Fruit fly (Drosophila melanogaster) whole organism, prepupa: ENCODE measurements around the gene CG31800.

Experiments
- Blimp-1 ChIP-seq: fragments of 200-800 bp; sonication (Bioruptor generic); optimal IDR thresholded peaks from 3 replicates; lab custom pipeline; 2017; ENCODE audit warnings: missing biosample characterization, missing genetic modification characterization, mild to moderate bottlenecking, moderate library complexity, missing genetic modification reagents
- CG10631 ChIP-seq: fragments of 200-800 bp; sonication (Bioruptor generic); optimal IDR thresholded peaks from 2 replicates; lab custom pipeline; 2016; ENCODE audit warnings: missing biosample characterization, missing genetic modification characterization
- CG10669 ChIP-seq: fragments of 200-800 bp; sonication (Bioruptor generic); optimal IDR thresholded peaks from 3 replicates; lab custom pipeline; 2018; ENCODE audit warnings: missing biosample characterization, mild to moderate bottlenecking, missing genetic modification characterization, moderate library complexity
- CG11294 ChIP-seq: fragments of 200-800 bp; sonication (Bioruptor generic); IDR thresholded peaks from 2 replicates; pipeline ENCODE4 v1.3.6; 2022; ENCODE audit warnings: missing biosample characterization, missing genetic modification characterization
- CG11762 ChIP-seq: fragments of 200-800 bp; sonication (Bioruptor generic); optimal IDR thresholded peaks from 3 replicates; lab custom pipeline; 2016; ENCODE audit warnings: missing biosample characterization, missing genetic modification characterization; ENCODE audit not compliant: insufficient read depth
- CG15336 ChIP-seq: fragments of 200-800 bp; sonication (Bioruptor generic); IDR thresholded peaks from 2 replicates; pipeline ENCODE4 v1.3.6; 2022; ENCODE audit warnings: missing biosample characterization, missing genetic modification characterization
- CG1621 ChIP-seq: fragments of 200-800 bp; sonication (Bioruptor generic); optimal IDR thresholded peaks from 3 replicates; lab custom pipeline; 2018; ENCODE audit warnings: missing biosample characterization, mild to moderate bottlenecking, missing genetic modification characterization
- CG16779 ChIP-seq: fragments of 200-800 bp; sonication (Bioruptor generic); optimal IDR thresholded peaks from 3 replicates; lab custom pipeline; 2017; ENCODE audit warnings: missing biosample characterization, mild to moderate bottlenecking, missing genetic modification characterization
- CG3032 ChIP-seq: fragments of 200-800 bp; optimal IDR thresholded peaks from 2 replicates; lab custom pipeline; 2019; ENCODE audit warnings: missing biosample characterization, mild to moderate bottlenecking, missing genetic modification characterization, moderate library complexity
- CG31627 ChIP-seq: fragments of 200-800 bp; sonication (Bioruptor generic); optimal IDR thresholded peaks from 3 replicates; lab custom pipeline; 2016; ENCODE audit warnings: missing biosample characterization, missing genetic modification characterization
- CG32006 ChIP-seq: fragments of 200-800 bp; sonication (Bioruptor generic); optimal IDR thresholded peaks from 3 replicates; lab custom pipeline; 2017; ENCODE audit warnings: missing biosample characterization, mild to moderate bottlenecking, missing genetic modification characterization
- CG34406 ChIP-seq: fragments of 200-800 bp; sonication (Bioruptor generic); optimal IDR thresholded peaks from 3 replicates; lab custom pipeline; 2016; ENCODE audit warnings: missing biosample characterization, missing genetic modification characterization
- CG3919 ChIP-seq: fragments of 200-800 bp; sonication (Bioruptor generic); optimal IDR thresholded peaks from 3 replicates; lab custom pipeline; 2016; ENCODE audit warnings: missing biosample characterization, missing genetic modification characterization
- CG4318 ChIP-seq: fragments of 200-800 bp; sonication (Bioruptor generic); optimal IDR thresholded peaks from 3 replicates; lab custom pipeline; 2017; ENCODE audit warnings: missing biosample characterization, mild to moderate bottlenecking, missing genetic modification characterization
- CG6163 ChIP-seq: fragments of 200-800 bp; sonication (Bioruptor generic); IDR thresholded peaks from 3 replicates; pipeline ENCODE4 v1.3.6; 2022; ENCODE audit warnings: missing biosample characterization, missing genetic modification characterization
- CG6276 ChIP-seq: fragments of 200-800 bp; sonication (Bioruptor generic); optimal IDR thresholded peaks from 2 replicates; lab custom pipeline; 2017; ENCODE audit warnings: missing biosample characterization, mild to moderate bottlenecking, missing genetic modification characterization
- CG6792 ChIP-seq: fragments of 200-800 bp; sonication (Bioruptor generic); optimal IDR thresholded peaks from 3 replicates; lab custom pipeline; 2016; ENCODE audit warnings: missing biosample characterization, missing genetic modification characterization
- CG6808 ChIP-seq: fragments of 200-800 bp; sonication (Bioruptor generic); optimal IDR thresholded peaks from 3 replicates; lab custom pipeline; 2017; ENCODE audit warnings: missing biosample characterization, missing genetic modification characterization, mild to moderate bottlenecking, moderate library complexity, missing genetic modification reagents
- CG6854 ChIP-seq: fragments of 200-800 bp; sonication (Bioruptor generic); optimal IDR thresholded peaks from 2 replicates; lab custom pipeline; 2017; ENCODE audit warnings: missing biosample characterization, mild to moderate bottlenecking, missing genetic modification characterization
- CG7368 ChIP-seq: fragments of 200-800 bp; sonication (Bioruptor generic); optimal IDR thresholded peaks from 3 replicates; lab custom pipeline; 2016; ENCODE audit warnings: missing biosample characterization, missing genetic modification characterization
- CG8632 ChIP-seq: fragments of 200-800 bp; sonication (Bioruptor generic); optimal IDR thresholded peaks from 3 replicates; lab custom pipeline; 2016; ENCODE audit warnings: missing biosample characterization, missing genetic modification characterization
- CG9139 ChIP-seq: fragments of 200-800 bp; sonication (Bioruptor generic); optimal IDR thresholded peaks from 3 replicates; lab custom pipeline; 2017; ENCODE audit warnings: missing biosample characterization, mild to moderate bottlenecking, missing genetic modification characterization
- Eip75B ChIP-seq: fragments of 200-800 bp; sonication (Bioruptor generic); optimal IDR thresholded peaks from 3 replicates; lab custom pipeline; 2016; ENCODE audit warnings: missing biosample characterization, missing genetic modification characterization
- Eip78C ChIP-seq: fragments of 200-800 bp; sonication (Bioruptor generic); peaks from one replicate; lab custom pipeline; 2016; ENCODE audit warnings: missing biosample characterization, missing genetic modification characterization
- Eip93F ChIP-seq: fragments of 200-800 bp; sonication (Bioruptor generic); optimal IDR thresholded peaks from 2 replicates; lab custom pipeline; 2016; ENCODE audit warnings: missing biosample characterization, mild to moderate bottlenecking, missing genetic modification characterization
- Ets21C ChIP-seq: fragments of 200-800 bp; sonication (Bioruptor generic); optimal IDR thresholded peaks from 3 replicates; lab custom pipeline; 2016; ENCODE audit warnings: missing biosample characterization, missing genetic modification characterization
- Ets96B ChIP-seq: fragments of 200-800 bp; optimal IDR thresholded peaks from 2 replicates; lab custom pipeline; 2019; ENCODE audit warnings: missing biosample characterization, mild to moderate bottlenecking, missing genetic modification characterization, moderate library complexity
- Gug ChIP-seq: fragments of 200-800 bp; sonication (Bioruptor generic); IDR thresholded peaks from 2 replicates; pipeline ENCODE4 v1.3.6; 2022; ENCODE audit warnings: missing biosample characterization, missing genetic modification characterization
- Hr38 ChIP-seq: sonication (Bioruptor generic); optimal IDR thresholded peaks from 2 replicates; lab custom pipeline; 2016; ENCODE audit warnings: missing biosample characterization, missing genetic modification characterization
- Hr4 ChIP-seq: fragments of 200-800 bp; sonication (Bioruptor generic); optimal IDR thresholded peaks from 3 replicates; lab custom pipeline; 2016; ENCODE audit warnings: missing biosample characterization, missing genetic modification characterization
- Lpt ChIP-seq: fragments of 200-800 bp; sonication (Bioruptor generic); optimal IDR thresholded peaks from 3 replicates; lab custom pipeline; 2016; ENCODE audit warnings: missing biosample characterization, missing genetic modification characterization
- Met ChIP-seq: fragments of 200-800 bp; sonication (Bioruptor generic); optimal IDR thresholded peaks from 3 replicates; lab custom pipeline; 2016; ENCODE audit warnings: missing biosample characterization, missing genetic modification characterization
- OdsH ChIP-seq: fragments of 200-800 bp; sonication (Bioruptor generic); optimal IDR thresholded peaks from 3 replicates; lab custom pipeline; 2016; ENCODE audit warnings: missing biosample characterization, missing genetic modification characterization
- Smox ChIP-seq: fragments of 200-800 bp; sonication (Bioruptor generic); optimal IDR thresholded peaks from 3 replicates; lab custom pipeline; 2016; ENCODE audit warnings: missing biosample characterization, missing genetic modification characterization
- Sox15 ChIP-seq: fragments of 200-800 bp; sonication (Bioruptor generic); optimal IDR thresholded peaks from 3 replicates; lab custom pipeline; 2016; ENCODE audit warnings: missing biosample characterization, missing genetic modification characterization
- achi ChIP-seq: fragments of 200-800 bp; sonication (Bioruptor generic); optimal IDR thresholded peaks from 3 replicates; lab custom pipeline; 2016; ENCODE audit warnings: missing biosample characterization, missing genetic modification characterization
- acj6 ChIP-seq: fragments of 200-800 bp; sonication (Bioruptor generic); optimal IDR thresholded peaks from 3 replicates; lab custom pipeline; 2016; ENCODE audit warnings: missing biosample characterization, missing genetic modification characterization
- cyc ChIP-seq: fragments of 200-800 bp; sonication (Bioruptor generic); optimal IDR thresholded peaks from 3 replicates; lab custom pipeline; 2016; ENCODE audit warnings: missing biosample characterization, missing genetic modification characterization
- dac ChIP-seq: fragments of 200-800 bp; sonication (Bioruptor generic); optimal IDR thresholded peaks from 2 replicates; lab custom pipeline; 2017; ENCODE audit warnings: missing biosample characterization, mild to moderate bottlenecking, missing genetic modification characterization
- dsx ChIP-seq: fragments of 200-800 bp; optimal IDR thresholded peaks from 3 replicates; lab custom pipeline; 2019; ENCODE audit warnings: missing biosample characterization, mild to moderate bottlenecking, missing genetic modification characterization, moderate library complexity; ENCODE audit not compliant: poor library complexity, severe bottlenecking
- eg ChIP-seq: fragments of 200-800 bp; sonication (Bioruptor generic); IDR thresholded peaks from 3 replicates; pipeline ENCODE4 v1.3.6; 2022; ENCODE audit warnings: missing biosample characterization, missing genetic modification characterization
- esn ChIP-seq: fragments of 200-800 bp; sonication (Bioruptor generic); optimal IDR thresholded peaks from 2 replicates; lab custom pipeline; 2016; ENCODE audit warnings: missing biosample characterization, mild to moderate bottlenecking, missing genetic modification characterization, moderate library complexity
- fd59A ChIP-seq: fragments of 200-800 bp; sonication (Bioruptor generic); optimal IDR thresholded peaks from 2 replicates; lab custom pipeline; 2017; ENCODE audit warnings: missing biosample characterization, mild to moderate bottlenecking, missing genetic modification characterization, missing genetic modification reagents
- fd85E ChIP-seq: fragments of 200-800 bp; sonication (Bioruptor generic); optimal IDR thresholded peaks from 3 replicates; lab custom pipeline; 2016; ENCODE audit warnings: missing biosample characterization, missing genetic modification characterization
- lz ChIP-seq: fragments of 200-800 bp; sonication (Bioruptor generic); optimal IDR thresholded peaks from 3 replicates; lab custom pipeline; 2016; ENCODE audit warnings: missing biosample characterization, missing genetic modification characterization
- net ChIP-seq: fragments of 200-800 bp; sonication (Bioruptor generic); optimal IDR thresholded peaks from 3 replicates; lab custom pipeline; 2016; ENCODE audit warnings: missing biosample characterization, missing genetic modification characterization
- pdm3 ChIP-seq: fragments of 200-800 bp; sonication (Bioruptor generic); optimal IDR thresholded peaks from 3 replicates; lab custom pipeline; 2016; ENCODE audit warnings: missing biosample characterization, missing genetic modification characterization
- ss ChIP-seq, 2 experiments: fragments of 200-800 bp; sonication (Bioruptor generic); optimal IDR thresholded peaks; 2 replicates in 1 of 2; 3 replicates in 1 of 2; lab custom pipeline; 2017 to 2018; ENCODE audit warnings: mild to moderate bottlenecking in 2 of 2, missing biosample characterization in 2 of 2, missing genetic modification characterization in 2 of 2, moderate library complexity in 1 of 2
- svp ChIP-seq: fragments of 200-800 bp; sonication (Bioruptor generic); peaks from one replicate; lab custom pipeline; 2016; ENCODE audit warnings: missing biosample characterization, missing genetic modification characterization

The CG31800 gene

dm6 chr2L:19074099-19074828 is 39.9 kb upstream of the CG31800 start, which contains the start of gene CG17572:
CG17572 (minus strand) TSS chr2L:19074149.
- no peak for TF ChIP-seq CG9139
- TF ChIP-seq eg (GFP tag; lab: Robert Waterston, UW) = no peak
- no peak for TF ChIP-seq dac
- no peak for TF ChIP-seq Hr38 (GFP tag; lab: Kevin White, UChicago)
- TF ChIP-seq Eip78C (GFP tag; lab: Kevin White, UChicago) = peak; percentile 13

- no peak for TF ChIP-seq Gug (GFP tag; lab: Robert Waterston, UW)
- TF ChIP-seq CG6792 (GFP tag; lab: Kevin White, UChicago) = no peak
- no peak for TF ChIP-seq CG3032
- no peak for TF ChIP-seq CG16779 (tag; lab: Kevin White, UChicago)
- TF ChIP-seq CG11294 (GFP tag; lab: Robert Waterston, UW) = no peak
- no peak for TF ChIP-seq OdsH
- TF ChIP-seq CG10631 (GFP tag; lab: Kevin White, UChicago) = no peak
- no peak for TF ChIP-seq ss (GFP tag; optimal IDR thresholded peaks at IDR 0.05; lab: Kevin White, UChicago)
- TF ChIP-seq CG7368 (GFP tag; lab: Kevin White, UChicago) = no peak
- peak; percentile 5 for TF ChIP-seq lz
- peak; percentile 21 for TF ChIP-seq Smox (GFP tag; lab: Kevin White, UChicago)
- TF ChIP-seq Met (GFP tag; lab: Kevin White, UChicago) = peak; percentile 25
- TF ChIP-seq CG32006 (GFP tag; lab: Kevin White, UChicago) = no peak
- no peak for TF ChIP-seq Eip93F (GFP tag; lab: Kevin White, UChicago)
- TF ChIP-seq CG8632 (GFP tag; lab: Kevin White, UChicago) = no peak
- TF ChIP-seq CG10669 (GFP tag; lab: Kevin White, UChicago) = no peak
- no peak for TF ChIP-seq CG3919 (GFP tag; lab: Kevin White, UChicago)
- no peak for TF ChIP-seq CG1621 (tag; lab: Kevin White, UChicago)
- no peak for TF ChIP-seq Hr38 (GFP tag; lab: Kevin White, UChicago)
- no peak for TF ChIP-seq fd59A (GFP tag; lab: Kevin White, UChicago)
- TF ChIP-seq fd85E (GFP tag; lab: Kevin White, UChicago) = no peak
- no peak for TF ChIP-seq net
- no peak for TF ChIP-seq acj6 (GFP tag; lab: Kevin White, UChicago)
- no peak for TF ChIP-seq CG11762 (GFP tag; lab: Kevin White, UChicago)
- TF ChIP-seq achi = no peak
- no peak for TF ChIP-seq CG31627 (GFP tag; lab: Kevin White, UChicago)
- peak; percentile 82 for TF ChIP-seq dsx
- peak; percentile 15 for TF ChIP-seq esn (GFP tag; lab: Kevin White, UChicago)
- no peak for TF ChIP-seq CG9139
- TF ChIP-seq CG15336 (GFP tag; lab: Robert Waterston, UW) = no peak
- TF ChIP-seq pdm3 (GFP tag; lab: Kevin White, UChicago) = no peak
- TF ChIP-seq svp (GFP tag; lab: Kevin White, UChicago) = peak; percentile 62
- TF ChIP-seq CG6854 (GFP tag; lab: Kevin White, UChicago) = no peak
- TF ChIP-seq Ets21C = no peak
- no peak for TF ChIP-seq CG6163 (GFP tag; lab: Robert Waterston, UW)
- TF ChIP-seq Eip75B (GFP tag; lab: Kevin White, UChicago) = no peak
- TF ChIP-seq Sox15 (GFP tag; lab: Kevin White, UChicago) = no peak
- no peak for TF ChIP-seq CG34406 (GFP tag; lab: Kevin White, UChicago)
- no peak for TF ChIP-seq cyc
- no peak for TF ChIP-seq CG4318 (GFP tag; lab: Kevin White, UChicago)
- TF ChIP-seq Lpt (GFP tag; lab: Kevin White, UChicago) = no peak
- TF ChIP-seq Hr4 = no peak
- no peak for TF ChIP-seq Blimp-1 (GFP tag; lab: Kevin White, UChicago)
- no peak for TF ChIP-seq CG6808 (GFP tag; lab: Kevin White, UChicago)
- TF ChIP-seq Ets96B (tag; lab: Kevin White, UChicago) = no peak
- no peak for TF ChIP-seq eg (GFP tag; lab: Robert Waterston, UW)
- peak; percentile 56 for TF ChIP-seq Eip78C (GFP tag; lab: Kevin White, UChicago)
- TF ChIP-seq dac = no peak
- no peak for TF ChIP-seq CG6276 (GFP tag; lab: Kevin White, UChicago)
Observed at dm6 chr2L:19071713-19072112, 37.3 kb upstream of the CG31800 start.
